Worm (Caenorhabditis elegans) whole organism, late embryonic: ENCODE measurements around the gene nhr-128.

ENCODE experiments used
- ceh-14 ChIP-seq: sonication (generic microtip); optimal IDR thresholded peaks from 2 replicates; lab custom pipeline; 2016; ENCODE audit warnings: missing genotype, missing genetic modification characterization, missing compliant biosample characterization
- ceh-2 ChIP-seq: sonication (generic microtip); optimal IDR thresholded peaks from 2 replicates; lab custom pipeline; 2016; ENCODE audit warnings: missing genotype, missing genetic modification characterization, missing compliant biosample characterization
- dve-1 ChIP-seq: sonication (generic microtip); optimal IDR thresholded peaks from 2 replicates; lab custom pipeline; 2017; ENCODE audit warnings: antibody characterized with exemption, mild to moderate bottlenecking, missing genetic modification characterization, missing compliant biosample characterization
- eyg-1 ChIP-seq: sonication (generic microtip); optimal IDR thresholded peaks from 2 replicates; lab custom pipeline; 2016; ENCODE audit warnings: missing genotype, missing genetic modification characterization, missing compliant biosample characterization
- nhr-11 ChIP-seq: fragments of 150-350 bp; optimal IDR thresholded peaks from 2 replicates; lab custom pipeline; 2014; ENCODE audit warnings: missing biosample characterization, missing genetic modification characterization
- pha-4 ChIP-seq: fragments of 150-350 bp; optimal IDR thresholded peaks from 2 replicates; lab custom pipeline; 2018; ENCODE audit warnings: missing biosample characterization, missing genetic modification reagents, missing genetic modification characterization
- pros-1 ChIP-seq: fragments of 150-350 bp; optimal IDR thresholded peaks from 2 replicates; lab custom pipeline; 2014; ENCODE audit warnings: missing biosample characterization, missing genetic modification reagents, missing genetic modification characterization
- sdc-2 ChIP-seq: sonication (generic microtip); optimal IDR thresholded peaks from 2 replicates; lab custom pipeline; 2016; ENCODE audit warnings: missing genotype, missing genetic modification characterization, missing compliant biosample characterization

DNA sequence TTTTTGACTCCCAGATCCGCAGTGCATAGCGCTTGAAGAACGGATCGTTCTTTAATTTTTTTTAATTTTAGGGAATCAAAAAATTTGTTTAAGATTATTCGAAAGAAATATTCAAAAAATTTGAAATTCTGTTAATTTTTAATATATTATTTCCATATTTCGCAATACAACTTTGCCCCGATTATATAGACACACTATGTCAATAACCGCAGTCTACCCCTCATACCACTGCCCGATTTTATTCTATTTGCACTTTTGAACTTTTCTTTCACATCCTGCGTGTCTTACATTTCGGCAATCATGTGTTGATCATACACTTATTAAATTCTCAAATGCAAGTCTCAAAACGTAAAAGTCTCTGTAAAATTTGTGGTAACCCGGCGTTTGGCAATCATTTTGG is 3.1 kb upstream of the nhr-128 start, which contains the start of gene nhr-56:
- no peak for TF ChIP-seq dve-1
- TF ChIP-seq ceh-14 (tag; lab: Kevin White, UChicago): no peak
- no peak for TF ChIP-seq nhr-11
- no peak for TF ChIP-seq pha-4
- TF ChIP-seq eyg-1 (tag; lab: Kevin White, UChicago): no peak
- no peak for TF ChIP-seq sdc-2 (tag; lab: Kevin White, UChicago)
- TF ChIP-seq pros-1 (tag; lab: Kevin White, UChicago): no peak
- TF ChIP-seq ceh-2: no peak
